Worm (Caenorhabditis elegans) whole organism, L2 larva: ENCODE measurements around the gene Y43F8C.6.

ENCODE experiments used
- C34F6.9 ChIP-seq: fragments of 150-350 bp; optimal IDR thresholded peaks from 2 replicates; lab custom pipeline; 2014; ENCODE audit warnings: missing biosample characterization, missing genetic modification characterization
- F13H6.1 ChIP-seq: sonication (generic microtip); optimal IDR thresholded peaks from 2 replicates; lab custom pipeline; 2016; ENCODE audit warnings: missing genetic modification characterization, missing compliant biosample characterization
- R02D3.7 ChIP-seq: fragments of 150-350 bp; optimal IDR thresholded peaks from 2 replicates; lab custom pipeline; 2014; ENCODE audit warnings: missing biosample characterization, missing genetic modification characterization
- Y55F3AM.14 ChIP-seq: fragments of 200-800 bp; sonication (Bioruptor generic); optimal IDR thresholded peaks from 2 replicates; lab custom pipeline; 2018; ENCODE audit warnings: mild to moderate bottlenecking, missing genetic modification characterization, missing compliant biosample characterization
- ZK546.5 ChIP-seq: sonication (generic microtip); optimal IDR thresholded peaks from 2 replicates; lab custom pipeline; 2017; ENCODE audit warnings: missing biosample characterization, missing genetic modification characterization
- alr-1 ChIP-seq: fragments of 150-350 bp; optimal IDR thresholded peaks from 2 replicates; lab custom pipeline; 2014; ENCODE audit warnings: missing biosample characterization, missing genetic modification characterization
- aly-2 ChIP-seq: fragments of 150-350 bp; optimal IDR thresholded peaks from 2 replicates; lab custom pipeline; 2014; ENCODE audit warnings: missing biosample characterization, missing genetic modification characterization
- ama-1 ChIP-seq: fragments of 150-350 bp; optimal IDR thresholded peaks from 2 replicates; lab custom pipeline; 2018; ENCODE audit warnings: inconsistent platforms
- blmp-1 ChIP-seq: sonication (generic microtip); optimal IDR thresholded peaks from 2 replicates; lab custom pipeline; 2017; ENCODE audit warnings: missing genetic modification characterization, mild to moderate bottlenecking, missing compliant biosample characterization, antibody characterized with exemption, moderate library complexity; ENCODE audit not compliant: insufficient read depth
- ceh-16 ChIP-seq: fragments of 150-350 bp; optimal IDR thresholded peaks from 2 replicates; lab custom pipeline; 2014; ENCODE audit warnings: missing biosample characterization, missing genetic modification characterization
- ceh-82 ChIP-seq: fragments of 150-350 bp; optimal IDR thresholded peaks from 2 replicates; lab custom pipeline; 2014; ENCODE audit warnings: missing biosample characterization, missing genetic modification characterization
- crh-2 ChIP-seq: sonication (generic microtip); optimal IDR thresholded peaks from 2 replicates; lab custom pipeline; 2017; ENCODE audit warnings: missing biosample characterization, missing genetic modification characterization
- dmd-4 ChIP-seq: sonication (generic microtip); optimal IDR thresholded peaks from 2 replicates; lab custom pipeline; 2017; ENCODE audit warnings: missing biosample characterization, missing genetic modification characterization
- egl-27 ChIP-seq: sonication (generic microtip); optimal IDR thresholded peaks from 3 replicates; lab custom pipeline; 2017; ENCODE audit warnings: missing biosample characterization, missing genetic modification reagents, missing genetic modification characterization
- elt-1 ChIP-seq: fragments of 150-350 bp; optimal IDR thresholded peaks from 2 replicates; lab custom pipeline; 2014; ENCODE audit warnings: missing biosample characterization, missing genetic modification characterization
- elt-3 ChIP-seq: sonication (generic microtip); optimal IDR thresholded peaks from 2 replicates; lab custom pipeline; 2017; ENCODE audit warnings: missing biosample characterization, missing genetic modification characterization
- fos-1 ChIP-seq: fragments of 150-350 bp; optimal IDR thresholded peaks from 2 replicates; lab custom pipeline; 2014; ENCODE audit warnings: missing biosample characterization, missing genetic modification characterization
- gmeb-1 ChIP-seq: fragments of 150-350 bp; optimal IDR thresholded peaks from 2 replicates; lab custom pipeline; 2014; ENCODE audit warnings: missing biosample characterization, missing genetic modification characterization
- lin-11 ChIP-seq: fragments of 150-350 bp; sonication (generic microtip); optimal IDR thresholded peaks from 2 replicates; lab custom pipeline; 2014; ENCODE audit warnings: missing biosample characterization, missing genetic modification characterization, inconsistent platforms, mixed read lengths
- lin-13 ChIP-seq: fragments of 150-350 bp; optimal IDR thresholded peaks from 2 replicates; lab custom pipeline; 2014; ENCODE audit warnings: missing biosample characterization, missing genetic modification reagents, missing genetic modification characterization
- lin-39 ChIP-seq: fragments of 150-350 bp; optimal IDR thresholded peaks from 2 replicates; lab custom pipeline; 2014; ENCODE audit warnings: missing biosample characterization, missing genetic modification reagents, missing genetic modification characterization
- lsy-2 ChIP-seq, 2 experiments: fragments of 150-350 bp in 1 of 2; sonication (generic microtip) in 1 of 2; optimal IDR thresholded peaks; 2 replicates each; lab custom pipeline; 2014 to 2017; ENCODE audit warnings: missing biosample characterization in 2 of 2, missing genetic modification characterization in 2 of 2
- mab-5 ChIP-seq: fragments of 150-350 bp; optimal IDR thresholded peaks from 2 replicates; lab custom pipeline; 2014; ENCODE audit warnings: missing biosample characterization, missing genetic modification characterization
- mbf-1 ChIP-seq: sonication (generic microtip); optimal IDR thresholded peaks from 2 replicates; lab custom pipeline; 2017; ENCODE audit warnings: missing biosample characterization, missing genetic modification characterization
- mdl-1 ChIP-seq, 2 experiments: fragments of 150-350 bp in 1 of 2; sonication (generic microtip) in 1 of 2; optimal IDR thresholded peaks; 2 replicates each; lab custom pipeline; 2017; ENCODE audit warnings: missing biosample characterization in 2 of 2, missing genetic modification characterization in 2 of 2
- nhr-10 ChIP-seq: sonication (generic microtip); optimal IDR thresholded peaks from 2 replicates; lab custom pipeline; 2017; ENCODE audit warnings: missing biosample characterization, missing genetic modification characterization
- nhr-11 ChIP-seq: fragments of 150-350 bp; optimal IDR thresholded peaks from 2 replicates; lab custom pipeline; 2014; ENCODE audit warnings: missing biosample characterization, missing genetic modification characterization
- nhr-12 ChIP-seq: fragments of 150-350 bp; optimal IDR thresholded peaks from 2 replicates; lab custom pipeline; 2014; ENCODE audit warnings: missing biosample characterization, missing genetic modification characterization
- nhr-129 ChIP-seq: fragments of 150-350 bp; optimal IDR thresholded peaks from 2 replicates; lab custom pipeline; 2014; ENCODE audit warnings: missing biosample characterization, missing genetic modification characterization
- nhr-21 ChIP-seq: fragments of 150-350 bp; optimal IDR thresholded peaks from 2 replicates; lab custom pipeline; 2014; ENCODE audit warnings: missing biosample characterization, missing genetic modification characterization
- nhr-23 ChIP-seq: fragments of 150-350 bp; optimal IDR thresholded peaks from 2 replicates; lab custom pipeline; 2014; ENCODE audit warnings: missing biosample characterization, missing genetic modification reagents, missing genetic modification characterization
- nhr-237 ChIP-seq: fragments of 150-350 bp; optimal IDR thresholded peaks from 2 replicates; lab custom pipeline; 2014; ENCODE audit warnings: missing biosample characterization, missing genetic modification characterization
- nhr-25 ChIP-seq: fragments of 150-350 bp; sonication (generic microtip); optimal IDR thresholded peaks from 3 replicates; lab custom pipeline; 2014; ENCODE audit warnings: missing biosample characterization, missing genetic modification characterization
- nhr-6 ChIP-seq: fragments of 150-350 bp; optimal IDR thresholded peaks from 2 replicates; lab custom pipeline; 2014; ENCODE audit warnings: missing biosample characterization, missing genetic modification characterization
- nhr-77 ChIP-seq: fragments of 150-350 bp; optimal IDR thresholded peaks from 2 replicates; lab custom pipeline; 2014; ENCODE audit warnings: missing biosample characterization, missing genetic modification characterization
- peb-1 ChIP-seq: fragments of 150-350 bp; optimal IDR thresholded peaks from 2 replicates; lab custom pipeline; 2014; ENCODE audit warnings: missing biosample characterization, missing genetic modification characterization
- sem-4 ChIP-seq: fragments of 150-350 bp; optimal IDR thresholded peaks from 2 replicates; lab custom pipeline; 2014; ENCODE audit warnings: missing biosample characterization, missing genetic modification reagents, missing genetic modification characterization
- skn-1 ChIP-seq: sonication (generic microtip); optimal IDR thresholded peaks from 2 replicates; lab custom pipeline; 2017; ENCODE audit warnings: missing biosample characterization, missing genetic modification characterization
- sma-3 ChIP-seq: sonication (generic microtip); optimal IDR thresholded peaks from 2 replicates; lab custom pipeline; 2016; ENCODE audit warnings: missing genetic modification reagents, missing genetic modification characterization, missing compliant biosample characterization
- sma-9 ChIP-seq, 2 experiments: fragments of 150-350 bp in 1 of 2; sonication (generic microtip) in 1 of 2; optimal IDR thresholded peaks; 2 replicates each; lab custom pipeline; 2014 to 2016; ENCODE audit warnings: missing genetic modification characterization in 2 of 2, mild to moderate bottlenecking in 1 of 2, missing biosample characterization in 1 of 2, missing compliant biosample characterization in 1 of 2, missing genetic modification reagents in 1 of 2, moderate library complexity in 1 of 2
- snpc-4 ChIP-seq: fragments of 150-350 bp; optimal IDR thresholded peaks from 2 replicates; lab custom pipeline; 2014; ENCODE audit warnings: missing biosample characterization, missing genetic modification characterization
- unc-55 ChIP-seq: fragments of 150-350 bp; sonication (generic microtip); optimal IDR thresholded peaks from 3 replicates; lab custom pipeline; 2014; ENCODE audit warnings: missing biosample characterization, missing genetic modification reagents, missing genetic modification characterization
- unc-62 ChIP-seq: fragments of 150-350 bp; optimal IDR thresholded peaks from 2 replicates; lab custom pipeline; 2014; ENCODE audit warnings: missing biosample characterization, missing genetic modification reagents, missing genetic modification characterization
- zag-1 ChIP-seq: fragments of 150-350 bp; optimal IDR thresholded peaks from 2 replicates; lab custom pipeline; 2014; ENCODE audit warnings: missing biosample characterization, missing genetic modification characterization
- ztf-1 ChIP-seq: fragments of 200-800 bp; sonication (Bioruptor generic); conservative IDR thresholded peaks from 2 replicates; pipeline ENCODE4 v1.3.6; 2022; ENCODE audit warnings: missing genetic modification characterization, missing compliant biosample characterization
- ztf-4 ChIP-seq: fragments of 150-350 bp; optimal IDR thresholded peaks from 2 replicates; lab custom pipeline; 2014; ENCODE audit warnings: missing biosample characterization, missing genetic modification characterization

The Y43F8C.6 gene

ce11 chrV:19643015-19643414, 2.3 kb upstream of the Y43F8C.6 start:
- TF ChIP-seq nhr-11 (tag; lab: Kevin White, UChicago) (peak; percentile 59), gmeb-1 (tag; lab: Kevin White, UChicago) (peak; percentile 66), skn-1 (tag; lab: Kevin White, UChicago) (no peak), nhr-12 (tag; lab: Kevin White, UChicago) (no peak), nhr-25 (tag; lab: Kevin White, UChicago) (peak; percentile 17), egl-27 (peak; percentile 57), Y55F3AM.14 (GFP tag; lab: Kevin White, UChicago) (peak; percentile 85), lin-11 (peak; percentile 64), aly-2 (tag; lab: Kevin White, UChicago) (no peak), elt-1 (tag; lab: Kevin White, UChicago) (no peak), ZK546.5 (tag; lab: Kevin White, UChicago) (no peak), mdl-1 (tag; optimal IDR thresholded peaks at IDR 0.05; lab: Kevin White, UChicago) (peak in 1 of 2 experiments; percentile 53), nhr-23 (no peak), sem-4 (tag; lab: Kevin White, UChicago) (peak; percentile 11), F13H6.1 (tag; lab: Kevin White, UChicago) (peak; percentile 82), ceh-16 (tag; lab: Kevin White, UChicago) (peak; percentile 14), ztf-4 (peak; percentile 10), nhr-21 (peak; percentile 82), unc-55 (GFP tag; lab: Kevin White, UChicago) (peak; percentile 82), elt-3 (tag; lab: Kevin White, UChicago) (no peak), fos-1 (peak; percentile 79), sma-3 (GFP tag; lab: Kevin White, UChicago) (peak; percentile 84), unc-62 (no peak), sma-9 (GFP tag; optimal IDR thresholded peaks at IDR 0.05; lab: Kevin White, UChicago) (no peak), sma-9 (tag; optimal IDR thresholded peaks at IDR 0.05; lab: Kevin White, UChicago) (no peak), dmd-4 (tag; lab: Kevin White, UChicago) (no peak), nhr-129 (tag; lab: Kevin White, UChicago) (peak; percentile 58), ztf-1 (no peak), lin-13 (peak; percentile 84), alr-1 (tag; lab: Kevin White, UChicago) (no peak), crh-2 (tag; lab: Kevin White, UChicago) (peak; percentile 77), nhr-10 (peak; percentile 37), nhr-6 (tag; lab: Kevin White, UChicago) (peak; percentile 15), lsy-2 (tag; optimal IDR thresholded peaks at IDR 0.05; lab: Kevin White, UChicago) (peak; percentile 84 to 86), nhr-77 (no peak), zag-1 (tag; lab: Kevin White, UChicago) (peak; percentile 42), C34F6.9 (peak; percentile 65), mab-5 (tag; lab: Kevin White, UChicago) (peak; percentile 45), R02D3.7 (tag; lab: Kevin White, UChicago) (no peak), snpc-4 (peak; percentile 27), ceh-82 (tag; lab: Kevin White, UChicago) (no peak), peb-1 (tag; lab: Kevin White, UChicago) (no peak), blmp-1 (no peak), nhr-237 (tag; lab: Kevin White, UChicago) (no peak), mbf-1 (tag; lab: Kevin White, UChicago) (no peak)

DNA sequence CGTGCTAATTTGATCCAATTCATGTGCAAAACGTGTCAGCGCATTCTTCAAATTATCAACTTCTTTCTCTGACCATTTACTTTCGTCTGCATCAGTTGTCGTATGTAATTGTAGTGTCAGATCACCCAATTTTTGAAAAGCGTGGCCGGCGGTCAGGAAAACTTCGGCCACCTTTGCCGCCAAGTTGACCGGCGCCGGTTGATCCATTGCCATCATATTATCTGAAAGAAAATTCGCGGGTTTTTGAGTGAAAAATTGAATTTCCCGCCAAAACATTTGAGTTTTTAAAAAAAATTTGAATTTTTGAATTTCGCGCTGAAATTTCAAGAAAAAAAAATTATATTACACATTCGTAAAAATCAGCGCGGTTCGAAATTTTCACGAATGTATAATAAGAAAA, 2.8 kb downstream of the Y43F8C.6 start:
- TF ChIP-seq lin-39 (tag; lab: Kevin White, UChicago) (no peak), elt-1 (tag; lab: Kevin White, UChicago) (no peak), R02D3.7 (tag; lab: Kevin White, UChicago) (no peak), sma-9 (GFP tag; optimal IDR thresholded peaks at IDR 0.05; lab: Kevin White, UChicago) (no peak), sma-9 (tag; optimal IDR thresholded peaks at IDR 0.05; lab: Kevin White, UChicago) (no peak), gmeb-1 (tag; lab: Kevin White, UChicago) (no peak), sem-4 (tag; lab: Kevin White, UChicago) (no peak), blmp-1 (no peak), snpc-4 (no peak), zag-1 (tag; lab: Kevin White, UChicago) (no peak), Y55F3AM.14 (GFP tag; lab: Kevin White, UChicago) (no peak), mdl-1 (tag; optimal IDR thresholded peaks at IDR 0.05; lab: Kevin White, UChicago) (no peak), ZK546.5 (tag; lab: Kevin White, UChicago) (no peak), C34F6.9 (no peak), lsy-2 (tag; optimal IDR thresholded peaks at IDR 0.05; lab: Kevin White, UChicago) (no peak), ama-1 (lab: Kevin White, UChicago) (no peak), mbf-1 (tag; lab: Kevin White, UChicago) (no peak), skn-1 (tag; lab: Kevin White, UChicago) (no peak), nhr-23 (no peak), sma-3 (GFP tag; lab: Kevin White, UChicago) (no peak)
